Fruit fly (Drosophila melanogaster) whole organism, embryonic: ENCODE data around the gene NK7.1.

Experiments used
- B-H2 ChIP-seq: fragments of 200-800 bp; sonication (Bioruptor generic); optimal IDR thresholded peaks from 2 replicates; lab custom pipeline; 2018; ENCODE audit warnings: missing biosample characterization, mild to moderate bottlenecking, missing genetic modification characterization
- CG1233 ChIP-seq: fragments of 200-800 bp; sonication (Bioruptor generic); optimal IDR thresholded peaks from 4 replicates; lab custom pipeline; 2018; ENCODE audit warnings: missing biosample characterization, mild to moderate bottlenecking, missing genetic modification characterization
- CG14050 ChIP-seq: fragments of 200-800 bp; sonication (Bioruptor generic); IDR thresholded peaks from 3 replicates; pipeline ENCODE4 v1.3.6; 2022; ENCODE audit warnings: missing biosample characterization, missing genetic modification characterization
- CG17328 ChIP-seq: fragments of 200-800 bp; sonication (Bioruptor generic); IDR thresholded peaks from 2 replicates; pipeline ENCODE4 v1.3.6; 2022; ENCODE audit warnings: missing biosample characterization, missing genetic modification characterization
- CG1832 ChIP-seq: fragments of 200-800 bp; sonication (Bioruptor generic); optimal IDR thresholded peaks from 2 replicates; lab custom pipeline; 2017; ENCODE audit warnings: missing biosample characterization, mild to moderate bottlenecking, missing genetic modification characterization, inconsistent platforms
- CG18764 ChIP-seq: fragments of 200-800 bp; sonication (Bioruptor generic); optimal IDR thresholded peaks from 3 replicates; lab custom pipeline; 2016; ENCODE audit warnings: missing biosample characterization, missing genetic modification characterization
- CG2875 ChIP-seq: fragments of 200-800 bp; sonication (Bioruptor generic); optimal IDR thresholded peaks from 2 replicates; lab custom pipeline; 2017; ENCODE audit warnings: missing biosample characterization, mild to moderate bottlenecking, missing genetic modification characterization, missing genetic modification reagents
- CG30020 ChIP-seq: fragments of 200-800 bp; optimal IDR thresholded peaks from 2 replicates; lab custom pipeline; 2019; ENCODE audit warnings: missing biosample characterization, mild to moderate bottlenecking, missing genetic modification characterization, moderate library complexity
- CG3163 ChIP-seq: fragments of 200-800 bp; sonication (Bioruptor generic); optimal IDR thresholded peaks from 3 replicates; lab custom pipeline; 2016; ENCODE audit warnings: missing biosample characterization, missing genetic modification characterization
- CG34224 ChIP-seq: fragments of 200-800 bp; sonication (Bioruptor generic); IDR thresholded peaks from 3 replicates; pipeline ENCODE4 v1.3.6; 2022; ENCODE audit warnings: missing biosample characterization, missing genetic modification characterization; ENCODE audit not compliant: partially characterized antibody
- CG42726 ChIP-seq: fragments of 200-800 bp; sonication (Bioruptor generic); IDR thresholded peaks from 2 replicates; pipeline ENCODE4 v1.3.6; 2022; ENCODE audit warnings: missing biosample characterization, missing genetic modification characterization; ENCODE audit not compliant: partially characterized antibody
- CG4617 ChIP-seq: fragments of 200-800 bp; sonication (Bioruptor generic); optimal IDR thresholded peaks from 3 replicates; lab custom pipeline; 2016; ENCODE audit warnings: missing biosample characterization, missing genetic modification characterization, borderline replicate concordance
- CG6175 ChIP-seq: fragments of 200-800 bp; sonication (Bioruptor generic); IDR thresholded peaks from 3 replicates; pipeline ENCODE4 v1.3.6; 2022; ENCODE audit warnings: missing biosample characterization, missing genetic modification characterization
- CG6854 ChIP-seq: fragments of 200-800 bp; sonication (Bioruptor generic); optimal IDR thresholded peaks from 3 replicates; lab custom pipeline; 2017; ENCODE audit warnings: missing biosample characterization, mild to moderate bottlenecking, missing genetic modification characterization
- CG7928 ChIP-seq: fragments of 200-800 bp; sonication (Bioruptor generic); optimal IDR thresholded peaks from 2 replicates; lab custom pipeline; 2017; ENCODE audit warnings: missing biosample characterization, mild to moderate bottlenecking, missing genetic modification characterization
- CG7987 ChIP-seq: fragments of 200-800 bp; sonication (Bioruptor generic); optimal IDR thresholded peaks from 2 replicates; lab custom pipeline; 2018; ENCODE audit warnings: missing biosample characterization, mild to moderate bottlenecking, missing genetic modification characterization, moderate library complexity
- CG8089 ChIP-seq: fragments of 200-800 bp; sonication (Bioruptor generic); optimal IDR thresholded peaks from 3 replicates; lab custom pipeline; 2016; ENCODE audit warnings: missing biosample characterization, missing genetic modification characterization
- CG8478 ChIP-seq: fragments of >200 bp; optimal IDR thresholded peaks from 2 replicates; lab custom pipeline; 2018
- CG9932 ChIP-seq: fragments of 200-800 bp; sonication (Bioruptor generic); IDR thresholded peaks from 2 replicates; pipeline ENCODE4 v1.3.6; 2022; ENCODE audit warnings: missing biosample characterization, missing genetic modification characterization
- CHES-1-like ChIP-seq: fragments of 200-800 bp; sonication (Bioruptor generic); optimal IDR thresholded peaks from 2 replicates; lab custom pipeline; 2016; ENCODE audit warnings: missing biosample characterization, missing genetic modification characterization
- Dek ChIP-seq: fragments of 200-800 bp; sonication (Bioruptor generic); optimal IDR thresholded peaks from 3 replicates; lab custom pipeline; 2019; ENCODE audit warnings: missing biosample characterization, mild to moderate bottlenecking, missing genetic modification characterization, moderate library complexity
- Dip2 ChIP-seq: fragments of 200-800 bp; sonication (Bioruptor generic); IDR thresholded peaks from 2 replicates; pipeline ENCODE4 v1.3.6; 2022; ENCODE audit warnings: missing biosample characterization, missing genetic modification characterization
- HmgZ ChIP-seq: fragments of 200-800 bp; sonication (Bioruptor generic); optimal IDR thresholded peaks from 2 replicates; lab custom pipeline; 2018; ENCODE audit warnings: missing biosample characterization, mild to moderate bottlenecking, missing genetic modification characterization
- Hr3 ChIP-seq: fragments of 200-800 bp; sonication (Bioruptor generic); optimal IDR thresholded peaks from 3 replicates; lab custom pipeline; 2016; ENCODE audit warnings: missing biosample characterization, missing genetic modification characterization
- Kr ChIP-seq: fragments of 200-800 bp; sonication (Bioruptor generic); optimal IDR thresholded peaks from 2 replicates; lab custom pipeline; 2017; ENCODE audit warnings: missing biosample characterization, mild to moderate bottlenecking, missing genetic modification characterization
- Lim3 ChIP-seq: fragments of 200-800 bp; sonication (Bioruptor generic); IDR thresholded peaks from 2 replicates; pipeline ENCODE4 v1.3.6; 2022; ENCODE audit warnings: missing biosample characterization, missing genetic modification characterization
- Lpt ChIP-seq: fragments of >200 bp; optimal IDR thresholded peaks from 2 replicates; lab custom pipeline; 2018; ENCODE audit warnings: missing biosample characterization, missing genetic modification characterization
- MESR4 ChIP-seq: fragments of 200-800 bp; sonication (Bioruptor generic); optimal IDR thresholded peaks from 2 replicates; lab custom pipeline; 2018; ENCODE audit warnings: missing biosample characterization, mild to moderate bottlenecking, missing genetic modification characterization, moderate library complexity
- Mad ChIP-seq: fragments of 200-800 bp; sonication (Bioruptor generic); optimal IDR thresholded peaks from 2 replicates; lab custom pipeline; 2016; ENCODE audit warnings: missing biosample characterization, missing genetic modification characterization
- Med ChIP-seq: fragments of 200-800 bp; sonication (Bioruptor generic); peaks from one replicate; lab custom pipeline; 2016; ENCODE audit warnings: missing biosample characterization, missing genetic modification characterization, mild to moderate bottlenecking, inconsistent platforms, moderate library complexity
- Mes4 ChIP-seq: fragments of 200-800 bp; sonication (Bioruptor generic); optimal IDR thresholded peaks from 2 replicates; lab custom pipeline; 2016; ENCODE audit warnings: missing biosample characterization, missing genetic modification characterization
- NfI ChIP-seq: fragments of 200-800 bp; sonication (Bioruptor generic); optimal IDR thresholded peaks from 3 replicates; lab custom pipeline; 2018; ENCODE audit warnings: missing biosample characterization, mild to moderate bottlenecking, missing genetic modification characterization, moderate library complexity
- ac ChIP-seq: fragments of 200-800 bp; sonication (Bioruptor generic); optimal IDR thresholded peaks from 3 replicates; lab custom pipeline; 2017; ENCODE audit warnings: missing biosample characterization, mild to moderate bottlenecking, missing genetic modification characterization
- chinmo ChIP-seq: fragments of 200-800 bp; sonication (Bioruptor generic); IDR thresholded peaks from 4 replicates; pipeline ENCODE4 v1.3.6; 2022; ENCODE audit warnings: missing biosample characterization, missing genetic modification characterization; ENCODE audit not compliant: partially characterized antibody
- crc ChIP-seq: fragments of 200-800 bp; sonication (Bioruptor generic); optimal IDR thresholded peaks from 2 replicates; lab custom pipeline; 2016; ENCODE audit warnings: missing biosample characterization, missing genetic modification characterization
- cwo ChIP-seq: fragments of 200-800 bp; sonication (Bioruptor generic); optimal IDR thresholded peaks from 3 replicates; lab custom pipeline; 2017; ENCODE audit warnings: missing biosample characterization, missing genetic modification characterization, mild to moderate bottlenecking, moderate library complexity, missing genetic modification reagents
- disco-r ChIP-seq: fragments of 200-800 bp; sonication (Bioruptor generic); optimal IDR thresholded peaks from 2 replicates; lab custom pipeline; 2016; ENCODE audit warnings: missing biosample characterization, missing genetic modification characterization
- ftz-f1 ChIP-seq: fragments of 200-800 bp; sonication (Bioruptor generic); optimal IDR thresholded peaks from 2 replicates; lab custom pipeline; 2016; ENCODE audit warnings: missing biosample characterization, missing genetic modification characterization
- gcm ChIP-seq: fragments of 200-800 bp; sonication (Bioruptor generic); optimal IDR thresholded peaks from 2 replicates; lab custom pipeline; 2019; ENCODE audit warnings: missing biosample characterization, mild to moderate bottlenecking, missing genetic modification characterization, moderate library complexity
- h ChIP-seq: fragments of >200 bp; optimal IDR thresholded peaks from 2 replicates; lab custom pipeline; 2017
- insv ChIP-seq, 2 experiments: fragments of 200-800 bp; sonication (Bioruptor generic); optimal IDR thresholded peaks; 3 replicates each; lab custom pipeline; 2016 to 2018; ENCODE audit warnings: missing biosample characterization in 2 of 2, missing genetic modification characterization in 2 of 2
- kay ChIP-seq: fragments of 200-800 bp; sonication (Bioruptor generic); optimal IDR thresholded peaks from 2 replicates; lab custom pipeline; 2016; ENCODE audit warnings: missing biosample characterization, missing genetic modification characterization
- mirr ChIP-seq: fragments of 200-800 bp; sonication (Bioruptor generic); optimal IDR thresholded peaks from 3 replicates; lab custom pipeline; 2018; ENCODE audit warnings: missing biosample characterization, mild to moderate bottlenecking, missing genetic modification characterization
- peb ChIP-seq: fragments of 200-800 bp; sonication (Bioruptor generic); IDR thresholded peaks from 2 replicates; pipeline ENCODE4 v1.3.6; 2022; ENCODE audit warnings: missing biosample characterization, missing genetic modification characterization
- pros ChIP-seq: fragments of 200-800 bp; sonication (Bioruptor generic); optimal IDR thresholded peaks from 3 replicates; lab custom pipeline; 2019; ENCODE audit warnings: missing biosample characterization, mild to moderate bottlenecking, missing genetic modification characterization, moderate library complexity
- scrt ChIP-seq: fragments of 200-800 bp; sonication (Bioruptor generic); optimal IDR thresholded peaks from 2 replicates; lab custom pipeline; 2018; ENCODE audit warnings: missing biosample characterization, mild to moderate bottlenecking, missing genetic modification characterization, moderate library complexity
- sd ChIP-seq: fragments of 200-800 bp; sonication (Bioruptor generic); optimal IDR thresholded peaks from 3 replicates; lab custom pipeline; 2018; ENCODE audit warnings: missing biosample characterization, mild to moderate bottlenecking, missing genetic modification characterization, moderate library complexity
- slbo ChIP-seq: fragments of 200-800 bp; sonication (Bioruptor generic); IDR thresholded peaks from 2 replicates; pipeline ENCODE4 v1.3.6; 2022; ENCODE audit warnings: missing biosample characterization, missing genetic modification characterization
- zen ChIP-seq: fragments of 200-800 bp; sonication (Bioruptor generic); optimal IDR thresholded peaks from 3 replicates; lab custom pipeline; 2018; ENCODE audit warnings: missing biosample characterization, mild to moderate bottlenecking, missing genetic modification characterization, moderate library complexity

Gene NK7.1

dm6 chr3R:14308801-14309217 is 63.9 kb downstream of the NK7.1 start, which contains the start of gene Polr2I (continued):
- TF ChIP-seq cwo (GFP tag; lab: Kevin White, UChicago), result no peak
- TF ChIP-seq crc (GFP tag; lab: Kevin White, UChicago), result no peak
- TF ChIP-seq CHES-1-like (GFP tag; lab: Kevin White, UChicago), result no peak
- no peak for TF ChIP-seq Dip2
- 0 out of 2 replicates have a peak, but pooled peaks have one; percentile 25 for TF ChIP-seq CG42726 (GFP tag; lab: Robert Waterston, UW)
- no peak for TF ChIP-seq Mes4
- no peak for TF ChIP-seq B-H2 (GFP tag; lab: Kevin White, UChicago)
- TF ChIP-seq CG1233 (GFP tag; lab: Kevin White, UChicago), result peak; percentile 16
- no peak for TF ChIP-seq CG14050 (GFP tag; lab: Robert Waterston, UW)
- peak; percentile 29 for TF ChIP-seq CG30020 (tag; lab: Kevin White, UChicago)
- TF ChIP-seq HmgZ (tag; lab: Kevin White, UChicago), result no peak
- TF ChIP-seq NfI, result peak; percentile 19
- TF ChIP-seq gcm (GFP tag; lab: Kevin White, UChicago), result no peak
- TF ChIP-seq zen (tag; lab: Kevin White, UChicago), result peak; percentile 36
- no peak for TF ChIP-seq Lim3 (GFP tag; lab: Robert Waterston, UW)
- no peak for TF ChIP-seq CG18764
- TF ChIP-seq h, result no peak
- peak; percentile 57; the same call in 1 of the 2 replicates for TF ChIP-seq slbo
- TF ChIP-seq Lpt (GFP tag; lab: Kevin White, UChicago), result no peak
- no peak for TF ChIP-seq CG17328 (GFP tag; lab: Robert Waterston, UW)
- no peak for TF ChIP-seq CG3163 (GFP tag; lab: Kevin White, UChicago)
- peak; percentile 64 for TF ChIP-seq CG9932 (GFP tag; lab: Robert Waterston, UW)
- TF ChIP-seq CG6854 (GFP tag; lab: Kevin White, UChicago), result no peak
- TF ChIP-seq Mad, result peak; percentile 12
- no peak for TF ChIP-seq CG7928 (GFP tag; lab: Kevin White, UChicago)
- TF ChIP-seq ac (GFP tag; lab: Kevin White, UChicago), result no peak

- TF ChIP-seq MESR4 (GFP tag; lab: Kevin White, UChicago), result peak; percentile 67
- peak; percentile 67 for TF ChIP-seq pros
- peak; percentile 10 for TF ChIP-seq CG7987
- TF ChIP-seq Kr (GFP tag; lab: Kevin White, UChicago), result peak; percentile 87
- TF ChIP-seq HmgZ (tag; lab: Kevin White, UChicago), result peak; percentile 56
- TF ChIP-seq disco-r (GFP tag; lab: Kevin White, UChicago), result no peak
- no peak for TF ChIP-seq CG6175
- no peak for TF ChIP-seq peb
- no peak for TF ChIP-seq CG34224 (GFP tag; lab: Robert Waterston, UW)
- TF ChIP-seq Dek (tag; lab: Kevin White, UChicago), result peak; percentile 39
- TF ChIP-seq CG42726 (GFP tag; lab: Robert Waterston, UW), result 0 out of 2 replicates have a peak, but pooled peaks have one; percentile 36
- no peak for TF ChIP-seq kay
- peak in 1 of 2 experiments; percentile 82 for TF ChIP-seq insv (GFP tag; optimal IDR thresholded peaks at IDR 0.05; lab: Kevin White, UChicago)
- peak; percentile 95 for TF ChIP-seq ftz-f1 (GFP tag; lab: Kevin White, UChicago)
- no peak for TF ChIP-seq CG8089 (GFP tag; lab: Kevin White, UChicago)
- TF ChIP-seq CG2875 (GFP tag; lab: Kevin White, UChicago), result no peak
- TF ChIP-seq Med (GFP tag; lab: Kevin White, UChicago), result peak; percentile 79
- peak; percentile 26 for TF ChIP-seq CG8478
- TF ChIP-seq scrt, result peak; percentile 70
- TF ChIP-seq CG4617 (GFP tag; lab: Kevin White, UChicago), result peak; percentile 91
- TF ChIP-seq Hr3 (GFP tag; lab: Kevin White, UChicago), result no peak
- TF ChIP-seq mirr (GFP tag; lab: Kevin White, UChicago), result peak; percentile 4
- peak; percentile 65 for TF ChIP-seq CG1832 (GFP tag; lab: Kevin White, UChicago)
- TF ChIP-seq sd (tag; lab: Kevin White, UChicago), result peak; percentile 72
- peak; percentile 8 for TF ChIP-seq CHES-1-like (GFP tag; lab: Kevin White, UChicago)
- TF ChIP-seq chinmo (GFP tag; lab: Robert Waterston, UW), result 0 out of 4 replicates have a peak, but pooled peaks have one; percentile 72
Observed at dm6 chr3R:14307972-14308673, 64.6 kb downstream of the NK7.1 start.
